Worm (Caenorhabditis elegans) whole organism, early embryonic: ENCODE data around the gene C28H8.5.

ENCODE experiments used
- B0310.2 ChIP-seq: sonication (generic microtip); optimal IDR thresholded peaks from 2 replicates; lab custom pipeline; 2016; ENCODE audit warnings: mild to moderate bottlenecking, missing genetic modification characterization, missing compliant biosample characterization
- ama-1 ChIP-seq: fragments of 150-350 bp; optimal IDR thresholded peaks from 2 replicates; lab custom pipeline; 2014
- ceh-36 ChIP-seq: sonication (generic microtip); optimal IDR thresholded peaks from 2 replicates; lab custom pipeline; 2016; ENCODE audit warnings: missing genetic modification characterization, inconsistent platforms, missing compliant biosample characterization

ce11 chrIII:5840277-5840676, 43.8 kb upstream of the C28H8.5 start:
- TF ChIP-seq B0310.2 (tag; lab: Kevin White, UChicago) (no peak), ceh-36 (no peak), ama-1 (no peak)
